Fruit fly (Drosophila melanogaster) Kc167 (cell line): Measurements from ENCODE around the gene Cpr65Ax1.

Experiments used
- Myc ChIP-seq: fragments of >200 bp; optimal IDR thresholded peaks from 2 replicates; lab custom pipeline; 2017; ENCODE audit warnings: missing external identifiers
- Sin3A ChIP-seq: fragments of >200 bp; optimal IDR thresholded peaks from 2 replicates; lab custom pipeline; 2018; ENCODE audit warnings: missing external identifiers
- h ChIP-seq: fragments of >200 bp; optimal IDR thresholded peaks from 3 replicates; lab custom pipeline; 2018; ENCODE audit warnings: missing external identifiers
- insv ChIP-seq: fragments of >200 bp; optimal IDR thresholded peaks from 3 replicates; lab custom pipeline; 2018; ENCODE audit warnings: missing external identifiers
- psq ChIP-seq: fragments of >200 bp; optimal IDR thresholded peaks from 2 replicates; lab custom pipeline; 2017; ENCODE audit warnings: missing external identifiers
- ttk ChIP-seq: sonication (Bioruptor generic); optimal IDR thresholded peaks from 2 replicates; lab custom pipeline; 2017; ENCODE audit warnings: missing external identifiers

DNA sequence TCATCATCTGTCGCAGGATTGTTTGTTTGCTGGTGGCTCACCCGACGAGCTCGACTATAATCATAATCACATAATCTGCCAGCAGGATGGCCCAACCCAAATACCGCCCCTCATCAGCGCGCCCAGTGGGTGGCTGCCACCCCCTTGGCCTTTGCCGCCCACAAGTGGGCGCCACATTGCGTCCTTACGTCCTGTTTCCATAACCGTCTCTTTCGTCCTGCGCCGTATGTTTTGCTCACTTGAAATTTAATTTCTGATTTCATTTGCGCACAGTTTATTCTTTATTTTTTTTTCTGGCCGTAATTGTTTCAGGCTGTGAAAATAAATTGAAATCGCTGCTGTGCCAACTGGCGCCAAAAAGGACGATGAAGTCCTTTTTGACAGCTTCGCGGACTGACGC lies 42.4 kb downstream of the Cpr65Ax1 start:
- TF ChIP-seq psq (lab: Kevin White, UChicago) (no peak), Sin3A (lab: Kevin White, UChicago) (no peak), h (no peak), Myc (lab: Kevin White, UChicago) (no peak), insv (no peak), ttk (no peak)
